Worm (Caenorhabditis elegans) whole organism, mixed stage, embryonic: Measurements from ENCODE around the gene F25H9.2.

Experiments
- M03D4.4 ChIP-seq: sonication (generic microtip); optimal IDR thresholded peaks from 2 replicates; lab custom pipeline; 2017; ENCODE audit warnings: mild to moderate bottlenecking, missing genetic modification characterization, missing compliant biosample characterization
- blmp-1 ChIP-seq: fragments of 150-350 bp; optimal IDR thresholded peaks from 2 replicates; lab custom pipeline; 2014; ENCODE audit warnings: missing biosample characterization, missing genetic modification characterization
- ceh-43 ChIP-seq: fragments of 200-800 bp; sonication (Bioruptor generic); optimal IDR thresholded peaks from 2 replicates; lab custom pipeline; 2018; ENCODE audit warnings: mild to moderate bottlenecking, missing genetic modification characterization, moderate library complexity, missing compliant biosample characterization
- ceh-83 ChIP-seq: fragments of 200-800 bp; sonication (Bioruptor generic); optimal IDR thresholded peaks from 2 replicates; lab custom pipeline; 2018; ENCODE audit warnings: mild to moderate bottlenecking, missing genetic modification characterization, missing compliant biosample characterization
- ces-1 ChIP-seq: fragments of 150-350 bp; optimal IDR thresholded peaks from 2 replicates; lab custom pipeline; 2014; ENCODE audit warnings: missing biosample characterization, missing genetic modification reagents, missing genetic modification characterization
- cnd-1 ChIP-seq: fragments of 200-800 bp; sonication (Bioruptor generic); optimal IDR thresholded peaks from 2 replicates; lab custom pipeline; 2018; ENCODE audit warnings: mild to moderate bottlenecking, missing genetic modification characterization, missing compliant biosample characterization
- drap-1 ChIP-seq: fragments of 200-800 bp; sonication (Bioruptor generic); optimal IDR thresholded peaks from 3 replicates; lab custom pipeline; 2018; ENCODE audit warnings: mild to moderate bottlenecking, missing genetic modification characterization, missing compliant biosample characterization
- elt-1 ChIP-seq: sonication (generic microtip); optimal IDR thresholded peaks from 2 replicates; lab custom pipeline; 2017; ENCODE audit warnings: missing genetic modification characterization, mild to moderate bottlenecking, missing compliant biosample characterization, antibody characterized with exemption, moderate library complexity, borderline replicate concordance; ENCODE audit not compliant: insufficient read depth
- elt-3 ChIP-seq: fragments of 150-350 bp; optimal IDR thresholded peaks from 2 replicates; lab custom pipeline; 2014; ENCODE audit warnings: missing biosample characterization, missing genetic modification characterization
- flh-1 ChIP-seq: fragments of 200-800 bp; sonication (Bioruptor generic); optimal IDR thresholded peaks from 2 replicates; lab custom pipeline; 2018; ENCODE audit warnings: mild to moderate bottlenecking, missing genetic modification characterization, moderate library complexity, missing compliant biosample characterization
- ham-2 ChIP-seq: fragments of 200-800 bp; sonication (Bioruptor generic); optimal IDR thresholded peaks from 2 replicates; lab custom pipeline; 2018; ENCODE audit warnings: mild to moderate bottlenecking, missing genetic modification characterization, missing compliant biosample characterization
- hlh-1 ChIP-seq: fragments of 150-350 bp; optimal IDR thresholded peaks from 2 replicates; lab custom pipeline; 2014; ENCODE audit warnings: missing biosample characterization, missing genetic modification reagents, missing genetic modification characterization
- lin-13 ChIP-seq: fragments of 150-350 bp; optimal IDR thresholded peaks from 2 replicates; lab custom pipeline; 2014; ENCODE audit warnings: missing biosample characterization, missing genetic modification characterization
- lin-32 ChIP-seq: fragments of 200-800 bp; sonication (Bioruptor generic); optimal IDR thresholded peaks from 2 replicates; lab custom pipeline; 2018; ENCODE audit warnings: mild to moderate bottlenecking, missing genetic modification characterization, missing compliant biosample characterization
- lsy-2 ChIP-seq: fragments of 150-350 bp; optimal IDR thresholded peaks from 2 replicates; lab custom pipeline; 2014; ENCODE audit warnings: missing biosample characterization, missing genetic modification characterization
- mab-5 ChIP-seq: fragments of 150-350 bp; optimal IDR thresholded peaks from 2 replicates; lab custom pipeline; 2014; ENCODE audit warnings: missing biosample characterization, missing genetic modification characterization
- mep-1 ChIP-seq: fragments of 150-350 bp; optimal IDR thresholded peaks from 2 replicates; lab custom pipeline; 2017; ENCODE audit warnings: missing biosample characterization, missing genetic modification reagents, missing genetic modification characterization, inconsistent platforms
- mls-2 ChIP-seq: sonication (generic microtip); optimal IDR thresholded peaks from 2 replicates; lab custom pipeline; 2016; ENCODE audit warnings: mild to moderate bottlenecking, missing genetic modification characterization, moderate library complexity, missing compliant biosample characterization
- nhr-12 ChIP-seq: fragments of 150-350 bp; optimal IDR thresholded peaks from 2 replicates; lab custom pipeline; 2014; ENCODE audit warnings: missing biosample characterization, missing genetic modification characterization
- nhr-2 ChIP-seq: fragments of 150-350 bp; optimal IDR thresholded peaks from 2 replicates; lab custom pipeline; 2014; ENCODE audit warnings: missing biosample characterization, missing genetic modification characterization
- nhr-28 ChIP-seq: fragments of 150-350 bp; optimal IDR thresholded peaks from 2 replicates; lab custom pipeline; 2014; ENCODE audit warnings: missing biosample characterization, missing genetic modification characterization
- nhr-76 ChIP-seq: sonication (generic microtip); optimal IDR thresholded peaks from 2 replicates; lab custom pipeline; 2017; ENCODE audit warnings: missing biosample characterization, missing genetic modification characterization
- pha-4 ChIP-seq: fragments of 150-350 bp; optimal IDR thresholded peaks from 2 replicates; lab custom pipeline; 2018; ENCODE audit warnings: missing biosample characterization, missing genetic modification reagents, missing genetic modification characterization
- snpc-4 ChIP-seq: fragments of 150-350 bp; optimal IDR thresholded peaks from 2 replicates; lab custom pipeline; 2014; ENCODE audit warnings: missing biosample characterization, missing genetic modification characterization
- sptf-1 ChIP-seq: sonication (generic microtip); optimal IDR thresholded peaks from 2 replicates; lab custom pipeline; 2017; ENCODE audit warnings: mild to moderate bottlenecking, missing genetic modification characterization, moderate library complexity, missing compliant biosample characterization
- tbx-8 ChIP-seq: fragments of 200-800 bp; sonication (Bioruptor generic); optimal IDR thresholded peaks from 2 replicates; lab custom pipeline; 2018; ENCODE audit warnings: mild to moderate bottlenecking, missing genetic modification characterization, moderate library complexity, missing compliant biosample characterization
- unc-120 ChIP-seq: sonication (generic microtip); optimal IDR thresholded peaks from 2 replicates; lab custom pipeline; 2017; ENCODE audit warnings: missing genetic modification characterization, missing compliant biosample characterization; ENCODE audit not compliant: poor library complexity, severe bottlenecking
- unc-39 ChIP-seq: fragments of 150-350 bp; optimal IDR thresholded peaks from 2 replicates; lab custom pipeline; 2014; ENCODE audit warnings: missing biosample characterization, missing genetic modification characterization
- unc-62 ChIP-seq: fragments of 150-350 bp; optimal IDR thresholded peaks from 2 replicates; lab custom pipeline; 2014; ENCODE audit warnings: missing biosample characterization, missing genetic modification reagents, missing genetic modification characterization
- zip-8 ChIP-seq: fragments of 150-350 bp; optimal IDR thresholded peaks from 2 replicates; lab custom pipeline; 2014; ENCODE audit warnings: missing biosample characterization, missing genetic modification characterization
- ztf-11 ChIP-seq: fragments of 150-350 bp; optimal IDR thresholded peaks from 2 replicates; lab custom pipeline; 2014; ENCODE audit warnings: missing biosample characterization, missing genetic modification characterization

F25H9.2 gene

ce11 chrV:13427378-13427777 is 30.5 kb upstream of the F25H9.2 start:
- TF ChIP-seq drap-1 (GFP tag; lab: Kevin White, UChicago) (no peak), unc-120 (no peak), zip-8 (tag; lab: Kevin White, UChicago) (no peak), ham-2 (GFP tag; lab: Kevin White, UChicago) (no peak), cnd-1 (no peak), blmp-1 (tag; lab: Kevin White, UChicago) (no peak), elt-1 (no peak), pha-4 (tag; lab: Kevin White, UChicago) (no peak), elt-3 (tag; lab: Kevin White, UChicago) (no peak), unc-39 (tag; lab: Kevin White, UChicago) (no peak), mab-5 (tag; lab: Kevin White, UChicago) (no peak), mls-2 (tag; lab: Kevin White, UChicago) (no peak), lsy-2 (no peak), snpc-4 (no peak)

- TF ChIP-seq ceh-83 (GFP tag; lab: Kevin White, UChicago) (no peak), unc-62 (GFP tag; lab: Kevin White, UChicago) (no peak), mls-2 (tag; lab: Kevin White, UChicago) (no peak), lin-13 (tag; lab: Kevin White, UChicago) (no peak)
Measured at ce11 chrV:13428660-13429059, 29.2 kb upstream of the F25H9.2 start, which contains the start of gene srd-19. Gene srd-19, minus strand, starts transcription at chrV:13428760.

ce11 chrV:13432364-13432763 is 25.5 kb upstream of the F25H9.2 start, which contains the start of gene srd-17:
Gene srd-17, minus strand, starts transcription at chrV:13432714.
- TF ChIP-seq elt-1 (no peak), nhr-12 (tag; lab: Kevin White, UChicago) (peak; percentile 37)

- TF ChIP-seq nhr-2 (tag; lab: Kevin White, UChicago) (no peak), hlh-1 (tag; lab: Kevin White, UChicago) (no peak), mep-1 (no peak), ham-2 (GFP tag; lab: Kevin White, UChicago) (no peak), nhr-12 (tag; lab: Kevin White, UChicago) (no peak), ztf-11 (tag; lab: Kevin White, UChicago) (no peak), flh-1 (GFP tag; lab: Kevin White, UChicago) (no peak), ces-1 (GFP tag; lab: Kevin White, UChicago) (no peak), ceh-43 (no peak), elt-3 (tag; lab: Kevin White, UChicago) (no peak), drap-1 (GFP tag; lab: Kevin White, UChicago) (no peak)
Measured at ce11 chrV:13437473-13438074, 20.3 kb upstream of the F25H9.2 start, which contains the start of gene mes-4. Gene mes-4, minus strand, starts transcription at chrV:13437545.

- TF ChIP-seq mab-5 (tag; lab: Kevin White, UChicago): no peak
- no peak for TF ChIP-seq lin-13 (tag; lab: Kevin White, UChicago)
- no peak for TF ChIP-seq blmp-1 (tag; lab: Kevin White, UChicago)
- no peak for TF ChIP-seq sptf-1 (tag; lab: Kevin White, UChicago)
- no peak for TF ChIP-seq nhr-2 (tag; lab: Kevin White, UChicago)
- no peak for TF ChIP-seq nhr-28 (tag; lab: Kevin White, UChicago)
- no peak for TF ChIP-seq tbx-8
- TF ChIP-seq snpc-4: no peak
- no peak for TF ChIP-seq M03D4.4 (tag; lab: Kevin White, UChicago)
- no peak for TF ChIP-seq unc-120
- TF ChIP-seq zip-8 (tag; lab: Kevin White, UChicago): no peak
- TF ChIP-seq drap-1 (GFP tag; lab: Kevin White, UChicago): no peak
- no peak for TF ChIP-seq elt-3 (tag; lab: Kevin White, UChicago)
- TF ChIP-seq nhr-12 (tag; lab: Kevin White, UChicago): no peak
Measured at ce11 chrV:13441661-13442060, 16.2 kb upstream of the F25H9.2 start, which contains the start of gene col-162. Gene col-162, plus strand, starts transcription at chrV:13441961.

- TF ChIP-seq M03D4.4 (tag; lab: Kevin White, UChicago) (no peak), flh-1 (GFP tag; lab: Kevin White, UChicago) (no peak), lin-32 (GFP tag; lab: Kevin White, UChicago) (no peak), sptf-1 (tag; lab: Kevin White, UChicago) (no peak), elt-3 (tag; lab: Kevin White, UChicago) (no peak), unc-39 (tag; lab: Kevin White, UChicago) (no peak), nhr-12 (tag; lab: Kevin White, UChicago) (no peak), unc-62 (GFP tag; lab: Kevin White, UChicago) (no peak), nhr-76 (no peak), blmp-1 (tag; lab: Kevin White, UChicago) (no peak), cnd-1 (no peak), mep-1 (no peak), pha-4 (tag; lab: Kevin White, UChicago) (no peak), lsy-2 (no peak), drap-1 (GFP tag; lab: Kevin White, UChicago) (no peak), nhr-28 (tag; lab: Kevin White, UChicago) (no peak)
Measured at ce11 chrV:13442819-13443218, 15.1 kb upstream of the F25H9.2 start.
